Fruit fly (Drosophila melanogaster) whole organism, pupa: ENCODE results near the gene Orco.

Experiments
- CG10348 ChIP-seq: fragments of 200-800 bp; sonication (Bioruptor generic); IDR thresholded peaks from 2 replicates; pipeline ENCODE4 v1.3.6; 2022; ENCODE audit warnings: missing biosample characterization, missing genetic modification characterization
- CG12605 ChIP-seq: fragments of 200-800 bp; sonication (Bioruptor generic); IDR thresholded peaks from 2 replicates; pipeline ENCODE4 v1.3.6; 2022; ENCODE audit warnings: missing biosample characterization, missing genetic modification characterization
- CG13204 ChIP-seq: fragments of 200-800 bp; sonication (Bioruptor generic); optimal IDR thresholded peaks from 2 replicates; lab custom pipeline; 2018; ENCODE audit warnings: missing biosample characterization, mild to moderate bottlenecking, missing genetic modification characterization, moderate library complexity
- CG14655 ChIP-seq: fragments of 200-800 bp; sonication (Bioruptor generic); optimal IDR thresholded peaks from 3 replicates; lab custom pipeline; 2017; ENCODE audit warnings: mild to moderate bottlenecking, missing biosample characterization, missing genetic modification reagents, missing genetic modification characterization
- CG15710 ChIP-seq: fragments of 200-800 bp; sonication (Bioruptor generic); optimal IDR thresholded peaks from 2 replicates; lab custom pipeline; 2018; ENCODE audit warnings: missing biosample characterization, mild to moderate bottlenecking, missing genetic modification characterization, moderate library complexity
- CG17806 ChIP-seq: fragments of 200-800 bp; sonication (Bioruptor generic); optimal IDR thresholded peaks from 2 replicates; lab custom pipeline; 2018; ENCODE audit warnings: missing biosample characterization, mild to moderate bottlenecking, missing genetic modification characterization, moderate library complexity
- CG32121 ChIP-seq: fragments of 200-800 bp; sonication (Bioruptor generic); IDR thresholded peaks from 2 replicates; pipeline ENCODE4 v1.3.6; 2022; ENCODE audit warnings: missing biosample characterization, missing genetic modification characterization
- CG34367 ChIP-seq: fragments of 200-800 bp; sonication (Bioruptor generic); optimal IDR thresholded peaks from 2 replicates; lab custom pipeline; 2018; ENCODE audit warnings: missing biosample characterization, mild to moderate bottlenecking, missing genetic modification characterization
- CG4496 ChIP-seq: fragments of 200-800 bp; sonication (Bioruptor generic); IDR thresholded peaks from 3 replicates; pipeline ENCODE4 v1.3.6; 2022; ENCODE audit warnings: missing biosample characterization, missing genetic modification characterization
- CG8159 ChIP-seq: fragments of 200-800 bp; sonication (Bioruptor generic); optimal IDR thresholded peaks from 3 replicates; lab custom pipeline; 2018; ENCODE audit warnings: missing biosample characterization, mild to moderate bottlenecking, missing genetic modification characterization, moderate library complexity
- CG8301 ChIP-seq: fragments of 200-800 bp; sonication (Bioruptor generic); optimal IDR thresholded peaks from 2 replicates; lab custom pipeline; 2018; ENCODE audit warnings: missing biosample characterization, mild to moderate bottlenecking, missing genetic modification characterization
- CG9948 ChIP-seq: fragments of 200-800 bp; sonication (Bioruptor generic); optimal IDR thresholded peaks from 2 replicates; lab custom pipeline; 2018; ENCODE audit warnings: missing biosample characterization, mild to moderate bottlenecking, missing genetic modification characterization, moderate library complexity
- D1 ChIP-seq: fragments of 200-800 bp; sonication (Bioruptor generic); optimal IDR thresholded peaks from 2 replicates; lab custom pipeline; 2018; ENCODE audit warnings: missing biosample characterization, mild to moderate bottlenecking, missing genetic modification characterization, moderate library complexity
- EcR ChIP-seq: fragments of 200-800 bp; sonication (Bioruptor generic); optimal IDR thresholded peaks from 3 replicates; lab custom pipeline; 2019; ENCODE audit warnings: missing biosample characterization, missing genetic modification characterization, mild to moderate bottlenecking, moderate library complexity, missing genetic modification reagents
- Ets98B ChIP-seq: fragments of 200-800 bp; sonication (Bioruptor generic); IDR thresholded peaks from 2 replicates; pipeline ENCODE4 v1.3.6; 2022; ENCODE audit warnings: missing biosample characterization, missing genetic modification characterization
- Pif1A ChIP-seq: fragments of 200-800 bp; sonication (Bioruptor generic); optimal IDR thresholded peaks from 3 replicates; lab custom pipeline; 2016; ENCODE audit warnings: missing biosample characterization, missing genetic modification characterization
- Pif1B ChIP-seq: fragments of 200-800 bp; sonication (Bioruptor generic); optimal IDR thresholded peaks from 3 replicates; lab custom pipeline; 2016; ENCODE audit warnings: missing biosample characterization, missing genetic modification characterization
- Snoo ChIP-seq: fragments of 200-800 bp; sonication (Bioruptor generic); optimal IDR thresholded peaks from 3 replicates; lab custom pipeline; 2017; ENCODE audit warnings: missing biosample characterization, mild to moderate bottlenecking, missing genetic modification characterization, inconsistent platforms
- fd96Ca ChIP-seq: fragments of 200-800 bp; sonication (Bioruptor generic); IDR thresholded peaks from 3 replicates; pipeline ENCODE4 v1.3.6; 2022; ENCODE audit warnings: missing biosample characterization, missing genetic modification characterization
- gl ChIP-seq: fragments of 200-800 bp; sonication (Bioruptor generic); optimal IDR thresholded peaks from 2 replicates; lab custom pipeline; 2018; ENCODE audit warnings: missing biosample characterization, mild to moderate bottlenecking, missing genetic modification characterization
- rn ChIP-seq: fragments of 200-800 bp; sonication (Bioruptor generic); IDR thresholded peaks from 2 replicates; pipeline ENCODE4 v1.3.6; 2022; ENCODE audit warnings: missing biosample characterization, missing genetic modification characterization

The Orco gene

dm6 chr3R:5412306-5412705 lies at the start of gene Orco:
TSS of gene Orco (minus strand) at chr3R:5412406.
- no peak for TF ChIP-seq CG12605 (GFP tag; lab: Robert Waterston, UW)
- no peak for TF ChIP-seq Pif1A (GFP tag; lab: Kevin White, UChicago)

DNA sequence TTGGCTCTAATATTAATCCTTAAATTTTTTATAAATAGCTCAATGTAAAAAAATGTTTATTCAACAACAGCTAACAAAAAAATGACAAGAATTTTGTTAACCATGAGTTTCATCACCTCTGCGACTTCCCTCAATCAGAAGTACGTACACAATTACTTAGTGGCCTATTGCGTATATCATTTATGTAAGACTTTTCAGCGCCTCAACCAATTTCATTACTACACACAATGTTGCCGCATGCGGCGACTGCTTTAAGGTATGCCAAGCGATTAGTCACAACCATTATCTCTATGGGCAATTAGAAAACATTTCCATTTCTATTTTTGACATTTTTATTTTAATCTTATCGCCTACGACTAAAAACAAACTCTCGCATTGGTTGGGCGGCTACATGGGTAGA lies 46.4 kb upstream of the Orco start:
- no peak for TF ChIP-seq Pif1A (GFP tag; lab: Kevin White, UChicago)
- TF ChIP-seq rn, result no peak
- no peak for TF ChIP-seq gl
- TF ChIP-seq CG9948 (tag; lab: Kevin White, UChicago), result no peak
- no peak for TF ChIP-seq CG4496
- no peak for TF ChIP-seq CG17806 (tag; lab: Kevin White, UChicago)

DNA sequence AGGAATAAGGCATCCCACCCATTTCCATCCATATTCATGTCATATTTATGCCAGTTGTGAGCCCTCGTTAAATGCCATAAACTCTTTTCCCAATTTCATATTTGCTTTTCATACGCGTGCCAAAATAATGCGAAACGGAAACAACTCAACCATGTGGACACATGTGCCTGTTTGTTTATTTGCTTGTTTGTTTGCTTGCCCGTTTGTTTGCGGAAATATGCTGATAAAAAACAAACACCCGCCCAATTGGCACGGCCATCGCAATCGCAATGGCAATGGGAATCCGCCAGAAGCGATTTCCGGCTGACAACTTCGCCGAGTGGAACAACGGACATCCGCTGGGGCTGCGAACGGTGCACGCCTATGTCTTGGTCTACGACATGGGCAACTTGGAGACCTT lies 42.1 kb upstream of the Orco start:
- no peak for TF ChIP-seq CG4496
- TF ChIP-seq CG34367, result no peak
- TF ChIP-seq CG13204 (GFP tag; lab: Kevin White, UChicago), result no peak
- no peak for TF ChIP-seq gl
- no peak for TF ChIP-seq Pif1B (GFP tag; lab: Kevin White, UChicago)
- no peak for TF ChIP-seq CG9948 (tag; lab: Kevin White, UChicago)
- TF ChIP-seq CG8159 (tag; lab: Kevin White, UChicago), result no peak
- TF ChIP-seq CG17806 (tag; lab: Kevin White, UChicago), result no peak
- TF ChIP-seq CG14655 (GFP tag; lab: Kevin White, UChicago), result no peak
- TF ChIP-seq fd96Ca (GFP tag; lab: Robert Waterston, UW), result no peak
- TF ChIP-seq rn, result no peak
- TF ChIP-seq Snoo (tag; lab: Kevin White, UChicago), result no peak

DNA sequence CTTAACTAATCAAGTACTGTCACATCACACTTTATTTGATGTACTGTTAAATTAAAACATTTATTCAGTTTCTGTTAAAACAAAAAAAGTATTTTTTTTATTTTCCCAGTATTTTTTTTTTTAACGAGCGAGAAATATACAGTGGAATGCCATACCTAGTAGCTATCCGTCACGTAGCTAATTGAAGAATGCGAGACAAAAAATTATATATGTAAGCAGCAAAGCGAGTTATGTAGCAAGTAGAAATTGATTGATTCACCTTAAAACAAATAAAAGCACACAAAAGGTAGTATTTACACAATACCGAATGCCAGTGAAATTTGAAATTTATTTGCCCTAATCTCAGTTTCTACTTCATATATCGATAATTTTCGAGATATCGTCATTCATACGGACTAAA lies 26.5 kb upstream of the Orco start:
- TF ChIP-seq CG12605 (GFP tag; lab: Robert Waterston, UW) (no peak), CG34367 (no peak), Ets98B (GFP tag; lab: Robert Waterston, UW) (no peak), CG8301 (tag; lab: Kevin White, UChicago) (no peak), CG4496 (no peak)
- TF ChIP-seq, all 21 proteins: peak for 0

DNA sequence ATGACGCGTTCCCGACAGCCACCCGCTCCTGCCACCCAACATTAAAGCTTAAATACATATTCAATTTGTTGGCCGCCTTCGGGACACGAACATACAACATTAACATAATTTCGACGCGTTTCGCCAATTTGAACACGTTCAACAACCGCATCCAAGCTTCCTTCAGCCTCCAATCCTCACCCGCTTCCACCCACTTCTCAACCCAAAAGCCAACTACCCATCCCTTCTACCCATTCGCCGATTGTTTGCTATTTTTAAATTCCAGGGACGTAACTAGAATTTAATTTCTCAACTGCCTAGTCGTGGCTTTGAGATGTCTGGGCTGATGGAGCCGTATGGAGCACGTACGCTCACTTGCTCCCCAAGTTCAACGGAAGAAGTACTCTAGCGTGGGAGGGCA lies 17.6 kb upstream of the Orco start:
- TF ChIP-seq EcR (no peak), CG8159 (tag; lab: Kevin White, UChicago) (no peak), CG4496 (no peak), Ets98B (GFP tag; lab: Robert Waterston, UW) (no peak), CG12605 (GFP tag; lab: Robert Waterston, UW) (no peak), rn (no peak), CG8301 (tag; lab: Kevin White, UChicago) (no peak), Pif1B (GFP tag; lab: Kevin White, UChicago) (no peak)

DNA sequence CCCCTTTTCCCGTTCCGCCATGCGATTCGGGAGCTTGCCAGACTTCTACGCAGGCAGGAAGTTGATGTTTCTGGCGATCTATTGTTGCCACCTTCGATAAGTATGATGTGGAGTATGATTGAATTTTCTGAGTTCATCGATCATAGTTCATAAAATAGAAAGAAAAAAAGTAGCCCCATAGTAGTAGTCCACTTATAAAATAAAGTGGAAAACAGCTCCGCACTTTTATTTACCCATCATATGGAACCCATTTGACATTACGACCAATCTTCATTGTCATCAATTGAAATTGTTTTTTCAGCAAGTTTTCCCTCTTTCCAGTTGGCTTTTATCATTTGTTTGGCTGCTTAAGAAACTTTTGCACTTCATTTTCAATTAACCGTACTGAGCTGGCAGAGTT lies 15.0 kb upstream of the Orco start, which contains the start of gene CG12147:
TSS of gene CG12147 (minus strand) at position 101 of the 400 bp plus-strand sequence.
- TF ChIP-seq Snoo (tag; lab: Kevin White, UChicago) (no peak), Pif1B (GFP tag; lab: Kevin White, UChicago) (no peak), fd96Ca (GFP tag; lab: Robert Waterston, UW) (no peak), CG12605 (GFP tag; lab: Robert Waterston, UW) (no peak), CG4496 (no peak), gl (no peak), CG14655 (GFP tag; lab: Kevin White, UChicago) (no peak), CG8159 (tag; lab: Kevin White, UChicago) (no peak), CG9948 (tag; lab: Kevin White, UChicago) (no peak), CG13204 (GFP tag; lab: Kevin White, UChicago) (no peak), CG34367 (no peak), CG10348 (GFP tag; lab: Robert Waterston, UW) (no peak), rn (no peak), Ets98B (GFP tag; lab: Robert Waterston, UW) (no peak), CG15710 (tag; lab: Kevin White, UChicago) (no peak), D1 (no peak), Pif1A (GFP tag; lab: Kevin White, UChicago) (no peak)

dm6 chr3R:5422123-5422522 lies 9.9 kb upstream of the Orco start:
- TF ChIP-seq Ets98B (GFP tag; lab: Robert Waterston, UW), result peak; percentile 50; the same call in 1 of the 2 replicates
- TF ChIP-seq CG34367, result no peak
- no peak for TF ChIP-seq EcR
- no peak for TF ChIP-seq rn
- no peak for TF ChIP-seq gl
- peak; percentile 3 for TF ChIP-seq CG8159 (tag; lab: Kevin White, UChicago)
- TF ChIP-seq CG32121 (GFP tag; lab: Robert Waterston, UW), result no peak
- no peak for TF ChIP-seq CG10348 (GFP tag; lab: Robert Waterston, UW)
- TF ChIP-seq Pif1A (GFP tag; lab: Kevin White, UChicago), result no peak
- peak; percentile 59; the same call in 1 of the 3 replicates for TF ChIP-seq CG4496
- TF ChIP-seq CG14655 (GFP tag; lab: Kevin White, UChicago), result peak; percentile 11
- TF ChIP-seq CG15710 (tag; lab: Kevin White, UChicago), result no peak
- no peak; the same call in 2 of the 3 replicates for TF ChIP-seq fd96Ca (GFP tag; lab: Robert Waterston, UW)
